Fruit fly (Drosophila melanogaster): Measurements from ENCODE around the gene CG7049.
A peak's percentile ranks its signal among the peaks of the same experiment; 100 is the strongest.

- TF ChIP-seq usp (GFP tag; optimal IDR thresholded peaks at IDR 0.05) (no peak), lola (GFP tag; optimal IDR thresholded peaks at IDR 0.05) (no peak), sv (GFP tag; optimal IDR thresholded peaks at IDR 0.05) (no peak), GATAd (GFP tag; optimal IDR thresholded peaks at IDR 0.05) (no peak), dsf (GFP tag; optimal IDR thresholded peaks at IDR 0.05; ENCODE audit: borderline replicate concordance) (no peak), N (GFP tag; optimal IDR thresholded peaks at IDR 0.05) (peak; percentile 2), br (GFP tag; optimal IDR thresholded peaks at IDR 0.05) (no peak)
Observed at dm6 chr3L:131998-132693, 43.9 kb downstream of the CG7049 start.
